Worm (Caenorhabditis elegans) whole organism, L4/young adult: ENCODE data around the gene rrsr-1.

Experiments
- W03F9.2 ChIP-seq: fragments of 150-350 bp; optimal IDR thresholded peaks from 2 replicates; lab custom pipeline; 2014; ENCODE audit warnings: missing biosample characterization, missing genetic modification characterization
- him-1 ChIP-seq: sonication (generic microtip); optimal IDR thresholded peaks from 2 replicates; lab custom pipeline; 2016; ENCODE audit warnings: missing genotype, missing genetic modification reagents, missing genetic modification characterization, missing compliant biosample characterization

DNA sequence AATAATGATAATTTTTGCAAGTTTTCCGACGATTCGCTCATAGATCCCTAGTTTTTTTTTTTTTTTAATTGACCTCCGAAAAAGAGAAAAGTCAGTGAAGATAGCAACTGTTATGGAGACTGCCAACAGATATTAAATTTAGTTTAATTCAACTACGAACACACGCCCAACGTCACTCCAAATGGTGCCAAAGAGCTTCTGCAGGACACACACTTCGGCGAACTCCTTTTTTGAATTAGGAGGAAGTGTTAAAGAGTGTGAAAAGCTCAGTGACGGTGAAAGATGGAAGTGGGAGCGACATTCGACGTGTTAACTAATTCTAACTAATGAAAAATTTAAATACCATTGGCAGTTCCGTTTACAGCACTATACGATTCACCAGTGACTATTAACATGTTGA, 12.8 kb downstream of the rrsr-1 start:
- TF ChIP-seq W03F9.2 (tag; lab: Kevin White, UChicago) (no peak), him-1 (tag; lab: Kevin White, UChicago) (no peak)
